Fruit fly (Drosophila melanogaster) whole organism, adult: ENCODE data around the gene Ets21C.

Experiments used
- CG11617 ChIP-seq: fragments of 200-800 bp; sonication (Bioruptor generic); optimal IDR thresholded peaks from 2 replicates; lab custom pipeline; 2017; ENCODE audit warnings: mild to moderate bottlenecking, missing biosample characterization, missing genetic modification reagents, missing genetic modification characterization
- CG12768 ChIP-seq: fragments of 200-800 bp; sonication (Bioruptor generic); optimal IDR thresholded peaks from 2 replicates; lab custom pipeline; 2017; ENCODE audit warnings: missing biosample characterization, missing genetic modification characterization, mild to moderate bottlenecking, moderate library complexity, missing genetic modification reagents
- CG14711 ChIP-seq: fragments of 200-800 bp; sonication (Bioruptor generic); optimal IDR thresholded peaks from 2 replicates; lab custom pipeline; 2018; ENCODE audit warnings: missing biosample characterization, mild to moderate bottlenecking, missing genetic modification characterization, moderate library complexity
- CG1620 ChIP-seq: fragments of 200-800 bp; sonication (Bioruptor generic); optimal IDR thresholded peaks from 2 replicates; lab custom pipeline; 2016; ENCODE audit warnings: missing biosample characterization, missing genetic modification characterization
- CG33017 ChIP-seq: fragments of 200-800 bp; sonication (Bioruptor generic); optimal IDR thresholded peaks from 2 replicates; lab custom pipeline; 2018; ENCODE audit warnings: missing biosample characterization, mild to moderate bottlenecking, missing genetic modification characterization, moderate library complexity
- CG5204 ChIP-seq: fragments of 200-800 bp; sonication (Bioruptor generic); optimal IDR thresholded peaks from 2 replicates; lab custom pipeline; 2016; ENCODE audit warnings: missing biosample characterization, missing genetic modification characterization
- CG7045 ChIP-seq: fragments of 200-800 bp; sonication (Bioruptor generic); optimal IDR thresholded peaks from 2 replicates; lab custom pipeline; 2017; ENCODE audit warnings: missing biosample characterization, mild to moderate bottlenecking, missing genetic modification characterization
- CG7101 ChIP-seq: fragments of 200-800 bp; sonication (Bioruptor generic); optimal IDR thresholded peaks from 2 replicates; lab custom pipeline; 2018; ENCODE audit warnings: missing biosample characterization, mild to moderate bottlenecking, missing genetic modification characterization, moderate library complexity
- Clk ChIP-seq: fragments of 200-800 bp; sonication (Bioruptor generic); optimal IDR thresholded peaks from 2 replicates; lab custom pipeline; 2017; ENCODE audit warnings: missing biosample characterization, missing genetic modification characterization
- Crg-1 ChIP-seq: fragments of 200-800 bp; sonication (Bioruptor generic); optimal IDR thresholded peaks from 2 replicates; lab custom pipeline; 2016; ENCODE audit warnings: missing biosample characterization, missing genetic modification characterization
- Hr96 ChIP-seq: fragments of 200-800 bp; sonication (Bioruptor generic); optimal IDR thresholded peaks from 2 replicates; lab custom pipeline; 2016; ENCODE audit warnings: missing biosample characterization, missing genetic modification characterization
- Mnt ChIP-seq: fragments of 200-800 bp; sonication (Bioruptor generic); optimal IDR thresholded peaks from 2 replicates; lab custom pipeline; 2016; ENCODE audit warnings: missing biosample characterization, mild to moderate bottlenecking, missing genetic modification characterization
- bab1 ChIP-seq: fragments of 200-800 bp; sonication (Bioruptor generic); optimal IDR thresholded peaks from 3 replicates; lab custom pipeline; 2019; ENCODE audit warnings: missing biosample characterization, mild to moderate bottlenecking, missing genetic modification characterization, moderate library complexity
- cic ChIP-seq: fragments of 200-800 bp; sonication (Bioruptor generic); optimal IDR thresholded peaks from 2 replicates; lab custom pipeline; 2017; ENCODE audit warnings: missing biosample characterization, mild to moderate bottlenecking, missing genetic modification characterization, moderate library complexity
- cnc ChIP-seq, 2 experiments: fragments of >200 bp; optimal IDR thresholded peaks; 2 replicates each; lab custom pipeline; 2017
- kay ChIP-seq: fragments of 200-800 bp; sonication (Bioruptor generic); peaks from one replicate; lab custom pipeline; 2016; ENCODE audit warnings: missing biosample characterization, missing genetic modification characterization, borderline replicate concordance
- ovo ChIP-seq: fragments of 200-800 bp; sonication (Bioruptor generic); optimal IDR thresholded peaks from 2 replicates; lab custom pipeline; 2016; ENCODE audit warnings: missing biosample characterization, missing genetic modification characterization
- pad ChIP-seq: fragments of 200-800 bp; sonication (Bioruptor generic); optimal IDR thresholded peaks from 3 replicates; lab custom pipeline; 2017; ENCODE audit warnings: missing biosample characterization, missing genetic modification characterization, mild to moderate bottlenecking, moderate library complexity, missing genetic modification reagents
- tj ChIP-seq: fragments of 200-800 bp; sonication (Bioruptor generic); optimal IDR thresholded peaks from 3 replicates; lab custom pipeline; 2017; ENCODE audit warnings: missing biosample characterization, mild to moderate bottlenecking, missing genetic modification characterization, moderate library complexity
- toe ChIP-seq: fragments of 200-800 bp; sonication (Bioruptor generic); optimal IDR thresholded peaks from 2 replicates; lab custom pipeline; 2016; ENCODE audit warnings: missing biosample characterization, missing genetic modification characterization

Ets21C gene

dm6 chr2L:499939-500338, 52.8 kb downstream of the Ets21C start:
- no peak for TF ChIP-seq Hr96 (GFP tag; lab: Kevin White, UChicago)
- TF ChIP-seq CG14711: no peak
- no peak for TF ChIP-seq bab1
- no peak for TF ChIP-seq kay (GFP tag; lab: Kevin White, UChicago)
- no peak for TF ChIP-seq CG11617 (GFP tag; lab: Kevin White, UChicago)
- no peak for TF ChIP-seq CG5204
- no peak for TF ChIP-seq cic (GFP tag; lab: Kevin White, UChicago)
- TF ChIP-seq CG7101 (tag; lab: Kevin White, UChicago): no peak
- TF ChIP-seq CG7045: no peak
- no peak for TF ChIP-seq tj (GFP tag; lab: Kevin White, UChicago)
- TF ChIP-seq cnc (optimal IDR thresholded peaks at IDR 0.05; lab: Kevin White, UChicago): no peak
- no peak for TF ChIP-seq pad
- no peak for TF ChIP-seq CG12768 (GFP tag; lab: Kevin White, UChicago)
- TF ChIP-seq Crg-1 (GFP tag; lab: Kevin White, UChicago): no peak
- TF ChIP-seq Mnt (GFP tag; lab: Kevin White, UChicago): no peak
- no peak for TF ChIP-seq toe

dm6 chr2L:498474-498821, 54.3 kb downstream of the Ets21C start:
- TF ChIP-seq Crg-1 (GFP tag; lab: Kevin White, UChicago) (no peak), CG14711 (no peak), Clk (GFP tag; lab: Kevin White, UChicago) (no peak)

DNA sequence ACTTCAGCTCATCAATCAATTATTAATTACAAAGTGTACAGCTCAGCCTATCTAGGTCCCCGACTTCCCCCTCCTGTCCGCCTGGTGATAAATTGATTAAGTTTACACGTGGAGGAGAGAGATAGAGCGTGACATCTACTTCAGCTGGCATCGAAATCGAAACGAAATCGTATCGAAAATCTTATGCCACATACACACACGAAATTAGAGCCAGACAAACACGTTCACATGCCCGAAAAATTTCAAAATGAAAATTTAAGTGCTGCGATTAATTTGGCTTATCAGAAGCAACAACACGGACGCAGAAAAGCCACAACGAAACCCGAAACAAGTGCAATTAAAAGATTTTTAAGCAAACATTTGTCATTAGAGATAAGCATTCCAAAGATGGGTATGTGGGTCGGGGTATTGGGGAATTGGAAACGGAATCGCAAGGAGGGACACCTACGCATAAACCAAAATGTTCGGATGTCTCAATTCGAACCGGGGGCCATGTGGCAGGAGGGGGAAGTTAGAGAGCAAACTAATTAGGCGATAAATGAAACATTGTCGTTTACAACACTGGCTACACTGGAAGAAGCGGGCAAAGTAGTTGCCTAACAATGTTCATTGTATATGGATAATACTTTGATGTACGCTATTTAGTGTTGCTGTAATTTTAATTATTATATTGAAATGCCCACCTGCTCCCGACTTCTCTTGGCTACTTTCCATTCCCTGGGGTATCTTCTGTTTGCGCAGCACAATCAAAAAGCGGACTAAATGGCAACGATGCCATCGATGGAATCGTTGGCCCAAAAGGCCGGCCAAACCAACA, 54.9 kb downstream of the Ets21C start:
- no peak for TF ChIP-seq CG1620 (GFP tag; lab: Kevin White, UChicago)
- TF ChIP-seq bab1: no peak
- TF ChIP-seq Clk (GFP tag; lab: Kevin White, UChicago): no peak
- TF ChIP-seq Crg-1 (GFP tag; lab: Kevin White, UChicago): no peak
- no peak for TF ChIP-seq tj (GFP tag; lab: Kevin White, UChicago)
- TF ChIP-seq cic (GFP tag; lab: Kevin White, UChicago): no peak
- no peak for TF ChIP-seq CG33017 (tag; lab: Kevin White, UChicago)
- TF ChIP-seq pad: no peak
- no peak for TF ChIP-seq CG5204
- no peak for TF ChIP-seq CG7101 (tag; lab: Kevin White, UChicago)
- no peak for TF ChIP-seq kay (GFP tag; lab: Kevin White, UChicago)
- no peak for TF ChIP-seq CG11617 (GFP tag; lab: Kevin White, UChicago)
- no peak for TF ChIP-seq cnc (optimal IDR thresholded peaks at IDR 0.05; lab: Kevin White, UChicago)
- no peak for TF ChIP-seq CG14711
- no peak for TF ChIP-seq CG12768 (GFP tag; lab: Kevin White, UChicago)
- no peak for TF ChIP-seq ovo (GFP tag; lab: Kevin White, UChicago)
- TF ChIP-seq Hr96 (GFP tag; lab: Kevin White, UChicago): no peak
- TF ChIP-seq CG7045: no peak
- TF ChIP-seq toe: no peak

- no peak for TF ChIP-seq toe
- no peak for TF ChIP-seq CG12768 (GFP tag; lab: Kevin White, UChicago)
Measured at dm6 chr2L:496841-497240, 55.9 kb downstream of the Ets21C start.

- peak; percentile 60 for TF ChIP-seq tj (GFP tag; lab: Kevin White, UChicago)
- TF ChIP-seq Hr96 (GFP tag; lab: Kevin White, UChicago): no peak
Measured at dm6 chr2L:496436-496835, 56.3 kb downstream of the Ets21C start.

dm6 chr2L:495381-496240, 57.1 kb downstream of the Ets21C start:
- TF ChIP-seq Clk (GFP tag; lab: Kevin White, UChicago) (no peak), Mnt (GFP tag; lab: Kevin White, UChicago) (no peak), CG33017 (tag; lab: Kevin White, UChicago) (no peak), tj (GFP tag; lab: Kevin White, UChicago) (no peak), cnc (optimal IDR thresholded peaks at IDR 0.05; lab: Kevin White, UChicago) (no peak), Crg-1 (GFP tag; lab: Kevin White, UChicago) (no peak), toe (no peak), CG7045 (no peak), pad (no peak), CG11617 (GFP tag; lab: Kevin White, UChicago) (no peak), bab1 (no peak), CG7101 (tag; lab: Kevin White, UChicago) (no peak), CG14711 (no peak), kay (GFP tag; lab: Kevin White, UChicago) (no peak), CG5204 (no peak), cic (GFP tag; lab: Kevin White, UChicago) (no peak)
